Fruit fly (Drosophila melanogaster) whole organism, embryonic: ENCODE data around the gene CG5087.

Experiments used
- ATbp ChIP-seq: fragments of 200-800 bp; sonication (Bioruptor generic); optimal IDR thresholded peaks from 2 replicates; lab custom pipeline; 2017; ENCODE audit warnings: missing biosample characterization, mild to moderate bottlenecking, missing genetic modification characterization, missing genetic modification reagents
- Adf1 ChIP-seq: fragments of 200-800 bp; sonication (Bioruptor generic); IDR thresholded peaks from 2 replicates; pipeline ENCODE4 v1.3.6; 2022; ENCODE audit warnings: missing biosample characterization, missing genetic modification characterization
- CG10274 ChIP-seq: fragments of 200-800 bp; sonication (Bioruptor generic); optimal IDR thresholded peaks from 3 replicates; lab custom pipeline; 2017; ENCODE audit warnings: missing biosample characterization, mild to moderate bottlenecking, missing genetic modification characterization
- CG10366 ChIP-seq: fragments of 200-800 bp; sonication (Bioruptor generic); IDR thresholded peaks from 2 replicates; pipeline ENCODE4 v1.3.6; 2022; ENCODE audit warnings: missing biosample characterization, missing genetic modification characterization
- CG11456 ChIP-seq: fragments of 200-800 bp; sonication (Bioruptor generic); IDR thresholded peaks from 3 replicates; pipeline ENCODE4 v1.3.6; 2022; ENCODE audit warnings: missing biosample characterization, missing genetic modification characterization
- CG11696 ChIP-seq: fragments of 200-800 bp; sonication (Bioruptor generic); IDR thresholded peaks from 2 replicates; pipeline ENCODE4 v1.3.6; 2022; ENCODE audit warnings: missing biosample characterization, missing genetic modification characterization
- CG11723 ChIP-seq: fragments of 200-800 bp; sonication (Bioruptor generic); optimal IDR thresholded peaks from 2 replicates; lab custom pipeline; 2017; ENCODE audit warnings: missing biosample characterization, mild to moderate bottlenecking, missing genetic modification characterization
- CG1233 ChIP-seq: fragments of 200-800 bp; sonication (Bioruptor generic); optimal IDR thresholded peaks from 4 replicates; lab custom pipeline; 2018; ENCODE audit warnings: missing biosample characterization, mild to moderate bottlenecking, missing genetic modification characterization
- CG1529 ChIP-seq: fragments of 200-800 bp; sonication (Bioruptor generic); optimal IDR thresholded peaks from 3 replicates; lab custom pipeline; 2018; ENCODE audit warnings: missing biosample characterization, missing genetic modification characterization
- CG15479 ChIP-seq: fragments of 200-800 bp; sonication (Bioruptor generic); optimal IDR thresholded peaks from 3 replicates; lab custom pipeline; 2019; ENCODE audit warnings: missing biosample characterization, mild to moderate bottlenecking, missing genetic modification characterization, moderate library complexity
- CG17385 ChIP-seq: fragments of 200-800 bp; sonication (Bioruptor generic); optimal IDR thresholded peaks from 3 replicates; lab custom pipeline; 2018; ENCODE audit warnings: missing biosample characterization, mild to moderate bottlenecking, missing genetic modification characterization
- CG30431 ChIP-seq: fragments of 200-800 bp; sonication (Bioruptor generic); optimal IDR thresholded peaks from 2 replicates; lab custom pipeline; 2017; ENCODE audit warnings: missing biosample characterization, missing genetic modification characterization
- CG3065 ChIP-seq: fragments of 200-800 bp; sonication (Bioruptor generic); optimal IDR thresholded peaks from 2 replicates; lab custom pipeline; 2016; ENCODE audit warnings: missing biosample characterization, missing genetic modification characterization
- CG31224 ChIP-seq: fragments of 200-800 bp; sonication (Bioruptor generic); IDR thresholded peaks from 2 replicates; pipeline ENCODE4 v1.3.6; 2022; ENCODE audit warnings: missing biosample characterization, missing genetic modification characterization
- CG31441 ChIP-seq: fragments of 200-800 bp; sonication (Bioruptor generic); IDR thresholded peaks from 2 replicates; pipeline ENCODE4 v1.3.6; 2022; ENCODE audit warnings: missing biosample characterization, missing genetic modification characterization
- CG3838 ChIP-seq: fragments of 200-800 bp; sonication (Bioruptor generic); optimal IDR thresholded peaks from 3 replicates; lab custom pipeline; 2016; ENCODE audit warnings: missing biosample characterization, missing genetic modification characterization
- CG6272 ChIP-seq: fragments of 200-800 bp; sonication (Bioruptor generic); IDR thresholded peaks from 2 replicates; pipeline ENCODE4 v1.3.6; 2022; ENCODE audit warnings: missing biosample characterization, missing genetic modification characterization
- CG7271 ChIP-seq: fragments of 200-800 bp; sonication (Bioruptor generic); optimal IDR thresholded peaks from 2 replicates; lab custom pipeline; 2018; ENCODE audit warnings: missing biosample characterization, mild to moderate bottlenecking, missing genetic modification characterization, moderate library complexity
- CG7357 ChIP-seq: fragments of 200-800 bp; sonication (Bioruptor generic); IDR thresholded peaks from 3 replicates; pipeline ENCODE4 v1.3.6; 2022; ENCODE audit warnings: missing biosample characterization, missing genetic modification characterization
- D ChIP-seq, 2 experiments: fragments of 200-800 bp in 1 of 2; fragments of >200 bp in 1 of 2; sonication (Bioruptor generic) in 1 of 2; optimal IDR thresholded peaks; 2 replicates in 1 of 2; 3 replicates in 1 of 2; lab custom pipeline; 2017; ENCODE audit warnings: mild to moderate bottlenecking in 1 of 2, missing biosample characterization in 1 of 2, missing genetic modification characterization in 1 of 2, missing genetic modification reagents in 1 of 2
- Dfd ChIP-seq, 2 experiments: fragments of >200 bp; optimal IDR thresholded peaks; 2 replicates each; lab custom pipeline; 2017; ENCODE audit warnings: missing biosample characterization in 2 of 2, missing genetic modification characterization in 2 of 2
- Dip3 ChIP-seq: fragments of 200-800 bp; sonication (Bioruptor generic); optimal IDR thresholded peaks from 3 replicates; lab custom pipeline; 2016; ENCODE audit warnings: missing biosample characterization, missing genetic modification characterization
- Dp ChIP-seq: fragments of 200-800 bp; sonication (Bioruptor generic); optimal IDR thresholded peaks from 2 replicates; lab custom pipeline; 2018; ENCODE audit warnings: missing biosample characterization, mild to moderate bottlenecking, missing genetic modification characterization, moderate library complexity
- E2f1 ChIP-seq: fragments of 200-800 bp; sonication (Bioruptor generic); IDR thresholded peaks from 2 replicates; pipeline ENCODE4 v1.3.6; 2022; ENCODE audit warnings: missing biosample characterization, missing genetic modification characterization
- Ets65A ChIP-seq: fragments of 200-800 bp; sonication (Bioruptor generic); peaks from one replicate; lab custom pipeline; 2016; ENCODE audit warnings: missing biosample characterization, missing genetic modification characterization
- Fer3 ChIP-seq: fragments of 200-800 bp; sonication (Bioruptor generic); optimal IDR thresholded peaks from 2 replicates; lab custom pipeline; 2018; ENCODE audit warnings: missing biosample characterization, mild to moderate bottlenecking, missing genetic modification characterization, moderate library complexity
- Kr ChIP-seq: fragments of 200-800 bp; sonication (Bioruptor generic); optimal IDR thresholded peaks from 2 replicates; lab custom pipeline; 2017; ENCODE audit warnings: missing biosample characterization, mild to moderate bottlenecking, missing genetic modification characterization
- Mad ChIP-seq: fragments of 200-800 bp; sonication (Bioruptor generic); optimal IDR thresholded peaks from 2 replicates; lab custom pipeline; 2016; ENCODE audit warnings: missing biosample characterization, missing genetic modification characterization
- NC2α ChIP-seq: fragments of 200-800 bp; sonication (Bioruptor generic); optimal IDR thresholded peaks from 2 replicates; lab custom pipeline; 2016; ENCODE audit warnings: missing biosample characterization, missing genetic modification characterization
- Optix ChIP-seq: fragments of 200-800 bp; sonication (Bioruptor generic); IDR thresholded peaks from 3 replicates; pipeline ENCODE4 v1.3.6; 2022; ENCODE audit warnings: missing biosample characterization, missing genetic modification characterization
- Rx ChIP-seq: fragments of 200-800 bp; sonication (Bioruptor generic); IDR thresholded peaks from 2 replicates; pipeline ENCODE4 v1.3.6; 2022; ENCODE audit warnings: missing biosample characterization, missing genetic modification characterization
- Xrp1 ChIP-seq: fragments of 200-800 bp; sonication (Bioruptor generic); IDR thresholded peaks from 2 replicates; pipeline ENCODE4 v1.3.6; 2022; ENCODE audit warnings: missing biosample characterization, missing genetic modification characterization
- ase ChIP-seq: fragments of 200-800 bp; sonication (Bioruptor generic); IDR thresholded peaks from 3 replicates; pipeline ENCODE4 v1.3.6; 2022; ENCODE audit warnings: missing biosample characterization, missing genetic modification characterization
- cas ChIP-seq: fragments of 200-800 bp; sonication (Bioruptor generic); IDR thresholded peaks from 2 replicates; pipeline ENCODE4 v1.3.6; 2022; ENCODE audit warnings: missing biosample characterization, missing genetic modification characterization
- cg ChIP-seq: fragments of 200-800 bp; sonication (Bioruptor generic); optimal IDR thresholded peaks from 3 replicates; lab custom pipeline; 2019; ENCODE audit warnings: missing biosample characterization, mild to moderate bottlenecking, missing genetic modification characterization, moderate library complexity
- corto ChIP-seq: fragments of 200-800 bp; sonication (Bioruptor generic); optimal IDR thresholded peaks from 2 replicates; lab custom pipeline; 2016; ENCODE audit warnings: missing biosample characterization, mild to moderate bottlenecking, missing genetic modification characterization, moderate library complexity
- dm ChIP-seq: fragments of 200-800 bp; sonication (Bioruptor generic); optimal IDR thresholded peaks from 3 replicates; lab custom pipeline; 2016; ENCODE audit warnings: missing biosample characterization, missing genetic modification characterization
- fru ChIP-seq: fragments of >200 bp; optimal IDR thresholded peaks from 2 replicates; lab custom pipeline; 2017
- ftz-f1 ChIP-seq: fragments of 200-800 bp; sonication (Bioruptor generic); optimal IDR thresholded peaks from 2 replicates; lab custom pipeline; 2016; ENCODE audit warnings: missing biosample characterization, missing genetic modification characterization
- gcm ChIP-seq: fragments of 200-800 bp; sonication (Bioruptor generic); optimal IDR thresholded peaks from 2 replicates; lab custom pipeline; 2019; ENCODE audit warnings: missing biosample characterization, mild to moderate bottlenecking, missing genetic modification characterization, moderate library complexity
- gem ChIP-seq: fragments of 200-800 bp; sonication (Bioruptor generic); optimal IDR thresholded peaks from 2 replicates; lab custom pipeline; 2019; ENCODE audit warnings: missing biosample characterization, mild to moderate bottlenecking, missing genetic modification characterization, moderate library complexity
- kay ChIP-seq: fragments of 200-800 bp; sonication (Bioruptor generic); optimal IDR thresholded peaks from 2 replicates; lab custom pipeline; 2016; ENCODE audit warnings: missing biosample characterization, missing genetic modification characterization
- knrl ChIP-seq: fragments of 200-800 bp; sonication (Bioruptor generic); IDR thresholded peaks from 3 replicates; pipeline ENCODE4 v1.3.6; 2022; ENCODE audit warnings: missing biosample characterization, missing genetic modification characterization; ENCODE audit not compliant: partially characterized antibody
- lilli ChIP-seq: fragments of 200-800 bp; sonication (Bioruptor generic); optimal IDR thresholded peaks from 3 replicates; lab custom pipeline; 2016; ENCODE audit warnings: missing biosample characterization, missing genetic modification characterization
- lov ChIP-seq, 2 experiments: fragments of 200-800 bp in 1 of 2; fragments of >200 bp in 1 of 2; sonication (Bioruptor generic) in 1 of 2; IDR thresholded peaks in 1 of 2; optimal IDR thresholded peaks in 1 of 2; 2 replicates in 1 of 2; 3 replicates in 1 of 2; pipeline versions ENCODE4 v1.3.6 to Lab custom; 2017 to 2022; ENCODE audit warnings: missing biosample characterization in 1 of 2, missing genetic modification characterization in 1 of 2
- odd ChIP-seq: fragments of 200-800 bp; sonication (Bioruptor generic); optimal IDR thresholded peaks from 2 replicates; lab custom pipeline; 2017; ENCODE audit warnings: missing biosample characterization, mild to moderate bottlenecking, missing genetic modification characterization
- otp ChIP-seq: fragments of 200-800 bp; sonication (Bioruptor generic); IDR thresholded peaks from 3 replicates; pipeline ENCODE4, ENCODE4 v1.3.6; 2022; ENCODE audit warnings: missing biosample characterization, missing genetic modification characterization
- sens ChIP-seq: fragments of 200-800 bp; sonication (Bioruptor generic); peaks from one replicate; lab custom pipeline; 2016; ENCODE audit warnings: missing biosample characterization, missing genetic modification characterization
- usp ChIP-seq: fragments of >200 bp; optimal IDR thresholded peaks from 2 replicates; lab custom pipeline; 2017; ENCODE audit warnings: missing biosample characterization, missing genetic modification characterization

CG5087 gene

dm6 chr3L:9011485-9012389, 13.8 kb downstream of the CG5087 start (continued):
- TF ChIP-seq gcm (GFP tag; lab: Kevin White, UChicago) (peak; percentile 67), D (optimal IDR thresholded peaks at IDR 0.05; lab: Kevin White, UChicago) (peak; percentile 33), D (GFP tag; optimal IDR thresholded peaks at IDR 0.05; lab: Kevin White, UChicago) (peak; percentile 84), Xrp1 (peak; percentile 93), CG1233 (GFP tag; lab: Kevin White, UChicago) (peak; percentile 81), Dfd (GFP tag; optimal IDR thresholded peaks at IDR 0.05; lab: Kevin White, UChicago) (no peak), CG31224 (GFP tag; lab: Robert Waterston, UW) (no peak), CG31441 (GFP tag; lab: Robert Waterston, UW) (peak; percentile 66; the same call in 1 of the 2 replicates), NC2α (GFP tag; lab: Kevin White, UChicago) (peak; percentile 51), CG15479 (GFP tag; lab: Kevin White, UChicago) (no peak), CG10274 (GFP tag; lab: Kevin White, UChicago) (peak; percentile 13), CG6272 (GFP tag; lab: Robert Waterston, UW) (peak; percentile 55; the same call in 1 of the 2 replicates), Kr (GFP tag; lab: Kevin White, UChicago) (no peak), Rx (GFP tag; lab: Robert Waterston, UW) (peak; percentile 71), ftz-f1 (GFP tag; lab: Kevin White, UChicago) (no peak), Optix (GFP tag; lab: Robert Waterston, UW) (peak; percentile 70; the same call in 1 of the 3 replicates), cg (GFP tag; lab: Kevin White, UChicago) (no peak), CG30431 (GFP tag; lab: Kevin White, UChicago) (peak; percentile 71), Fer3 (tag; lab: Kevin White, UChicago) (no peak), dm (peak; percentile 46), Adf1 (GFP tag; lab: Robert Waterston, UW) (no peak), CG11456 (GFP tag; lab: Robert Waterston, UW) (peak; percentile 68; the same call in 2 of the 3 replicates), CG11723 (GFP tag; lab: Kevin White, UChicago) (peak; percentile 42), Mad (GFP tag; lab: Kevin White, UChicago) (peak; percentile 45), lov (optimal IDR thresholded peaks at IDR 0.05; lab: Kevin White, UChicago) (no peak), lov (GFP tag; IDR thresholded peaks at IDR 0.05; lab: Robert Waterston, UW) (peak; percentile 94), usp (GFP tag; lab: Kevin White, UChicago) (no peak), Dip3 (GFP tag; lab: Kevin White, UChicago) (no peak), CG11696 (GFP tag; lab: Robert Waterston, UW) (no peak), otp (GFP tag; lab: Robert Waterston, UW) (peak; percentile 87), kay (GFP tag; lab: Kevin White, UChicago) (peak; percentile 64), gem (tag; lab: Kevin White, UChicago) (peak; percentile 84), cas (no peak), fru (no peak), CG7357 (GFP tag; lab: Robert Waterston, UW) (peak; percentile 63; the same call in 1 of the 3 replicates), odd (GFP tag; lab: Kevin White, UChicago) (peak; percentile 23), Ets65A (GFP tag; lab: Kevin White, UChicago) (peak; percentile 98), CG10366 (GFP tag; lab: Robert Waterston, UW) (peak; percentile 67), Dp (GFP tag; lab: Kevin White, UChicago) (no peak), E2f1 (GFP tag; lab: Robert Waterston, UW) (peak; percentile 72), CG17385 (GFP tag; lab: Kevin White, UChicago) (peak; percentile 36), sens (GFP tag; lab: Kevin White, UChicago) (peak; percentile 98), CG7271 (tag; lab: Kevin White, UChicago) (no peak), lilli (GFP tag; lab: Kevin White, UChicago) (peak; percentile 46), CG1529 (GFP tag; lab: Kevin White, UChicago) (peak; percentile 49), knrl (GFP tag; lab: Robert Waterston, UW) (no peak), ATbp (GFP tag; lab: Kevin White, UChicago) (peak; percentile 57), CG3838 (no peak), ase (GFP tag; lab: Robert Waterston, UW) (peak; percentile 66; the same call in 1 of the 3 replicates), corto (GFP tag; lab: Kevin White, UChicago) (no peak), CG3065 (GFP tag; lab: Kevin White, UChicago) (peak; percentile 59)
